Worm (Caenorhabditis elegans) whole organism, midembryonic: ENCODE data around the gene lsm-1.

Experiments used
- T22C8.4 ChIP-seq: fragments of 200-800 bp; sonication (Bioruptor generic); IDR thresholded peaks from 2 replicates; pipeline ENCODE4 v1.3.6; 2022; ENCODE audit warnings: missing genetic modification characterization, missing compliant biosample characterization
- cog-1 ChIP-seq: sonication (generic microtip); optimal IDR thresholded peaks from 2 replicates; lab custom pipeline; 2016; ENCODE audit warnings: missing genetic modification characterization, missing compliant biosample characterization
- flt-1 ChIP-seq: fragments of 200-800 bp; sonication (Bioruptor generic); IDR thresholded peaks from 2 replicates; pipeline ENCODE4 v1.3.6; 2022; ENCODE audit warnings: missing genetic modification characterization, missing compliant biosample characterization
- klf-2 ChIP-seq: fragments of 200-800 bp; sonication (Bioruptor generic); conservative IDR thresholded peaks from 2 replicates; pipeline ENCODE4 v1.3.6; 2022; ENCODE audit warnings: missing genetic modification reagents, missing genetic modification characterization, missing compliant biosample characterization
- med-1 ChIP-seq: sonication (generic microtip); optimal IDR thresholded peaks from 2 replicates; lab custom pipeline; 2017; ENCODE audit warnings: missing genetic modification characterization, mild to moderate bottlenecking, missing compliant biosample characterization, antibody characterized with exemption, missing genetic modification reagents; ENCODE audit not compliant: insufficient read depth
- ref-1 ChIP-seq: fragments of 200-800 bp; sonication (Bioruptor generic); conservative IDR thresholded peaks from 2 replicates; pipeline ENCODE4 v1.3.6; 2022; ENCODE audit warnings: missing genetic modification reagents, missing genetic modification characterization, missing compliant biosample characterization
- ztf-23 ChIP-seq: fragments of 200-800 bp; sonication (Bioruptor generic); IDR thresholded peaks from 2 replicates; pipeline ENCODE4 v1.3.6; 2022; ENCODE audit warnings: missing genetic modification reagents, missing genetic modification characterization, missing compliant biosample characterization
- ztf-29 ChIP-seq: fragments of 200-800 bp; sonication (Bioruptor generic); IDR thresholded peaks from 2 replicates; pipeline ENCODE4 v1.3.6; 2022; ENCODE audit warnings: missing genetic modification reagents, missing genetic modification characterization, missing compliant biosample characterization

ce11 chrII:11127364-11127763 is 614 bp downstream of the lsm-1 start, which contains the start of gene F40F8.1:
- TF ChIP-seq flt-1 (GFP tag; lab: Robert Waterston, UW) = no peak
- no peak for TF ChIP-seq med-1 (GFP tag; lab: Kevin White, UChicago)
- no peak for TF ChIP-seq ref-1 (GFP tag; lab: Robert Waterston, UW)
- TF ChIP-seq T22C8.4 (GFP tag; lab: Robert Waterston, UW) = no peak
- TF ChIP-seq klf-2 (GFP tag; lab: Robert Waterston, UW) = no peak
- TF ChIP-seq cog-1 (tag; lab: Kevin White, UChicago) = no peak
- TF ChIP-seq ztf-23 (GFP tag; lab: Robert Waterston, UW) = no peak
- TF ChIP-seq ztf-29 (GFP tag; lab: Robert Waterston, UW) = no peak
